Worm (Caenorhabditis elegans): ENCODE measurements around the gene C44C1.6.

DNA sequence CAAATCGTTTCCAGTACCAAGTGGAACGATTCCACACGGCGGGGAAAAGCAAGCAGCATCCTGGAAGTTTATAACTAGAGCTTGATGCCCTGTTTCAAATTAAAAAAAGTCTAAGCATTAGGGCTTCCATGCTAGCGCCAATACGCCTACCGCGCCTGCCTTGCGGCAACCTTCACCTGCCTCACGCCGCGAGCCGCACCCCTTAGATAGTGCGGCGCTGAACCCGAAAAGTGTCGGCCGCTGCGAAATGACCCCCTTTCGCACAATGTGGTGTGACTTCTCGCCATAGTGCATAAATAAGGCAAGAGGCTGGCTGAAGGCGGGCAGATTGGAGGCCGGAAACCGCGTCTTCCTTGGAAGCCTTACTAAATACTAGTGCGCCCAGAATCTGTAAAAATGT, 16.4 kb upstream of the C44C1.6 start:
- TF ChIP-seq sptf-1 (tag; optimal IDR thresholded peaks at IDR 0.05): no peak
- TF ChIP-seq elt-3 (tag; optimal IDR thresholded peaks at IDR 0.05): no peak
- no peak for TF ChIP-seq pha-4 (tag; optimal IDR thresholded peaks at IDR 0.05)
- no peak for TF ChIP-seq lin-13 (tag; optimal IDR thresholded peaks at IDR 0.05)

Measured in whole organism, mixed stage, embryonic.